Fruit fly (Drosophila melanogaster): Measurements from ENCODE around the gene CG7168.

Gene CG7168

dm6 chr3R:18215300-18215699 is 10.6 kb downstream of the CG7168 start:
- TF ChIP-seq h (GFP tag; optimal IDR thresholded peaks at IDR 0.05): peak; percentile 55
- TF ChIP-seq br (GFP tag; optimal IDR thresholded peaks at IDR 0.05): peak; percentile 35
- peak; percentile 47 for TF ChIP-seq rgr (GFP tag; optimal IDR thresholded peaks at IDR 0.05)
- TF ChIP-seq woc (GFP tag; optimal IDR thresholded peaks at IDR 0.05): peak; percentile 35
- no peak for TF ChIP-seq CG9705 (GFP tag; optimal IDR thresholded peaks at IDR 0.05)
- no peak for TF ChIP-seq jim (GFP tag; optimal IDR thresholded peaks at IDR 0.05)
- peak in 1 of 2 experiments; percentile 51 for TF ChIP-seq foxo (GFP tag; optimal IDR thresholded peaks at IDR 0.05)
- TF ChIP-seq dsf (GFP tag; optimal IDR thresholded peaks at IDR 0.05; ENCODE audit: borderline replicate concordance): peak; percentile 3
- TF ChIP-seq Jra (GFP tag; optimal IDR thresholded peaks at IDR 0.05): peak; percentile 4
- no peak for TF ChIP-seq N (GFP tag; optimal IDR thresholded peaks at IDR 0.05)
- TF ChIP-seq lola (GFP tag; optimal IDR thresholded peaks at IDR 0.05): no peak
- TF ChIP-seq HLH106 (tag; optimal IDR thresholded peaks at IDR 0.05): no peak
- TF ChIP-seq fru (GFP tag; optimal IDR thresholded peaks at IDR 0.05): peak; percentile 23
- TF ChIP-seq dl (GFP tag; optimal IDR thresholded peaks at IDR 0.05; ENCODE audit: insufficient read depth in 1 of 2, partially characterized antibody in 2 of 2): no peak
- TF ChIP-seq GATAd (GFP tag; optimal IDR thresholded peaks at IDR 0.05): no peak
- no peak for TF ChIP-seq CG32264 (GFP tag; optimal IDR thresholded peaks at IDR 0.05)
- peak; percentile 53 for TF ChIP-seq ey (GFP tag; optimal IDR thresholded peaks at IDR 0.05)
- peak; percentile 12 for TF ChIP-seq sv (GFP tag; optimal IDR thresholded peaks at IDR 0.05)
- no peak for TF ChIP-seq dmrt93B (GFP tag; optimal IDR thresholded peaks at IDR 0.05)
- no peak for TF ChIP-seq tai (GFP tag; optimal IDR thresholded peaks at IDR 0.05)
- peak; percentile 1 for TF ChIP-seq psq (GFP tag; optimal IDR thresholded peaks at IDR 0.05)
- peak; percentile 24 for TF ChIP-seq Hr83 (GFP tag; optimal IDR thresholded peaks at IDR 0.05; ENCODE audit: poor library complexity, severe bottlenecking)

dm6 chr3R:18208479-18208878 is 17.4 kb downstream of the CG7168 start, which contains the start of gene CG44158:
TSS of gene CG44158 (plus strand) at chr3R:18208779.
- TF ChIP-seq h (GFP tag; optimal IDR thresholded peaks at IDR 0.05) (no peak), Hr78 (GFP tag; optimal IDR thresholded peaks at IDR 0.05) (no peak), Abd-B (GFP tag; optimal IDR thresholded peaks at IDR 0.05) (no peak), dmrt93B (GFP tag; optimal IDR thresholded peaks at IDR 0.05) (no peak), tai (GFP tag; optimal IDR thresholded peaks at IDR 0.05) (no peak), Vsx2 (GFP tag; optimal IDR thresholded peaks at IDR 0.05; ENCODE audit: partially characterized antibody) (no peak), foxo (GFP tag; optimal IDR thresholded peaks at IDR 0.05) (no peak), woc (GFP tag; optimal IDR thresholded peaks at IDR 0.05) (no peak), Hr83 (GFP tag; optimal IDR thresholded peaks at IDR 0.05; ENCODE audit: poor library complexity, severe bottlenecking) (no peak), dl (GFP tag; optimal IDR thresholded peaks at IDR 0.05; ENCODE audit: insufficient read depth in 1 of 2, partially characterized antibody in 2 of 2) (no peak), Hnf4 (GFP tag; optimal IDR thresholded peaks at IDR 0.05) (no peak), Mio (GFP tag; optimal IDR thresholded peaks at IDR 0.05) (no peak), sv (GFP tag; optimal IDR thresholded peaks at IDR 0.05) (no peak), brk (GFP tag; optimal IDR thresholded peaks at IDR 0.05) (no peak), ey (GFP tag; optimal IDR thresholded peaks at IDR 0.05) (no peak), Sp1 (GFP tag; optimal IDR thresholded peaks at IDR 0.05) (no peak), OdsH (GFP tag; optimal IDR thresholded peaks at IDR 0.05) (no peak), dsf (GFP tag; optimal IDR thresholded peaks at IDR 0.05; ENCODE audit: borderline replicate concordance) (no peak)

dm6 chr3R:18199885-18200249 is 26.0 kb downstream of the CG7168 start:
- no peak for TF ChIP-seq HLH106 (tag; optimal IDR thresholded peaks at IDR 0.05)
- TF ChIP-seq Rel (GFP tag; optimal IDR thresholded peaks at IDR 0.05): no peak
- peak; percentile 80 for TF ChIP-seq Rel (tag; optimal IDR thresholded peaks at IDR 0.05)

dm6 chr3R:18199177-18199884 is 26.6 kb downstream of the CG7168 start, which contains the start of the genes Ssdp and CG7985:
TSS of gene Ssdp (minus strand) at chr3R:18199595.
TSS of gene CG7985 (plus strand) at chr3R:18199857.
- TF ChIP-seq h (GFP tag; optimal IDR thresholded peaks at IDR 0.05) (peak; percentile 31), Vsx2 (GFP tag; optimal IDR thresholded peaks at IDR 0.05; ENCODE audit: partially characterized antibody) (peak; percentile 11), br (GFP tag; optimal IDR thresholded peaks at IDR 0.05) (peak; percentile 3), psq (GFP tag; optimal IDR thresholded peaks at IDR 0.05) (peak; percentile 97), woc (GFP tag; optimal IDR thresholded peaks at IDR 0.05) (peak; percentile 2), tai (GFP tag; optimal IDR thresholded peaks at IDR 0.05) (no peak)

Data from whole organism, wandering third instar larva.